Worm (Caenorhabditis elegans): ENCODE data around the gene nhr-86.

The nhr-86 gene

DNA sequence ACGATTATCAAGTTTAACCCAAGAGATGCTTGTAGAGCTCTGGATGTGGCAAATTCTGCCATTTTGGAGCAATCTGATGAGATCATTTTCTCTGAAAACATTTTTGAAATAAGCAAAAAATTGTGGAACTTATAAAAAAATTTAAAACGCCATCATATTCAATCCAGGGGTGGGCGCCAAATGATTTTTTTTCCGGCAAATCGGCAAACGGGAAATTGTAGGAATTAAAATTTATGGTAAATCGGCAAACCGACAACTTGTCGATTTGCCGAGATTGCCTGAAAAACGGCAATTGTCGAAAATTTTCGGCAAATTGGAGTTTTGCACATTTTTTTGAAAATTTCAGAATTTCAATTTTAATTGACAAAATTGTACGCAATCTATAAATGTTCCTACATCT, 31.1 kb downstream of the nhr-86 start, which contains the start of gene srab-23:
Gene srab-23, minus strand, starts transcription at position 101 of the 400 bp plus-strand sequence.
- TF ChIP-seq nhr-20 (tag; optimal IDR thresholded peaks at IDR 0.05) (no peak), nhr-77 (tag; optimal IDR thresholded peaks at IDR 0.05) (no peak), irx-1 (tag; optimal IDR thresholded peaks at IDR 0.05) (no peak), xbp-1 (tag; optimal IDR thresholded peaks at IDR 0.05) (no peak), ceh-88 (GFP tag; IDR thresholded peaks at IDR 0.05) (no peak), Y116A8C.19 (tag; optimal IDR thresholded peaks at IDR 0.05; ENCODE audit: borderline replicate concordance) (no peak), ztf-11 (tag; optimal IDR thresholded peaks at IDR 0.05) (no peak), lsy-2 (tag; optimal IDR thresholded peaks at IDR 0.05) (no peak), nhr-84 (tag; optimal IDR thresholded peaks at IDR 0.05) (no peak), unc-86 (tag; optimal IDR thresholded peaks at IDR 0.05) (no peak), jun-1 (tag; optimal IDR thresholded peaks at IDR 0.05) (no peak), dpl-1 (GFP tag; optimal IDR thresholded peaks at IDR 0.05) (no peak), elt-3 (tag; optimal IDR thresholded peaks at IDR 0.05) (no peak)

- no peak for TF ChIP-seq zip-4 (GFP tag; optimal IDR thresholded peaks at IDR 0.05)
- TF ChIP-seq unc-62 (GFP tag; optimal IDR thresholded peaks at IDR 0.05) = no peak
- no peak for TF ChIP-seq ztf-11 (tag; optimal IDR thresholded peaks at IDR 0.05)
- no peak for TF ChIP-seq lin-14 (GFP tag; optimal IDR thresholded peaks at IDR 0.05)
- TF ChIP-seq nhr-90 (tag; optimal IDR thresholded peaks at IDR 0.05; ENCODE audit: poor library complexity) = no peak
- no peak for TF ChIP-seq tbx-2 (tag; optimal IDR thresholded peaks at IDR 0.05)
- TF ChIP-seq mdl-1 (tag; optimal IDR thresholded peaks at IDR 0.05) = no peak
- TF ChIP-seq unc-130 (tag; optimal IDR thresholded peaks at IDR 0.05) = no peak
- no peak for TF ChIP-seq fkh-10 (GFP tag; optimal IDR thresholded peaks at IDR 0.05)
- TF ChIP-seq ets-5 (GFP tag; IDR thresholded peaks at IDR 0.05) = no peak
- no peak for TF ChIP-seq alr-1 (tag; optimal IDR thresholded peaks at IDR 0.05; ENCODE audit: borderline replicate concordance)
- TF ChIP-seq lin-39 (tag; optimal IDR thresholded peaks at IDR 0.05) = no peak
- no peak for TF ChIP-seq jun-1 (tag; optimal IDR thresholded peaks at IDR 0.05)
- no peak for TF ChIP-seq aly-2 (tag; optimal IDR thresholded peaks at IDR 0.05)
- no peak for TF ChIP-seq Y116A8C.19 (tag; optimal IDR thresholded peaks at IDR 0.05; ENCODE audit: borderline replicate concordance)
- TF ChIP-seq fkh-4 (tag; optimal IDR thresholded peaks at IDR 0.05; ENCODE audit: borderline replicate concordance) = no peak
- no peak for TF ChIP-seq snpc-4 (tag; optimal IDR thresholded peaks at IDR 0.05)
- no peak for TF ChIP-seq lin-15B (tag; optimal IDR thresholded peaks at IDR 0.05)
Observed at ce11 chrV:2031454-2031853, 35.2 kb downstream of the nhr-86 start, which contains the start of gene hil-6. TSS of gene hil-6 (minus strand) at chrV:2031554.

- TF ChIP-seq nhr-90 (tag; optimal IDR thresholded peaks at IDR 0.05; ENCODE audit: poor library complexity) (no peak), Y116A8C.19 (tag; optimal IDR thresholded peaks at IDR 0.05; ENCODE audit: borderline replicate concordance) (no peak), efl-1 (optimal IDR thresholded peaks at IDR 0.05) (no peak), efl-1 (GFP tag; optimal IDR thresholded peaks at IDR 0.05 in 1 of 2) (peak in 1 of 2 experiments; percentile 10), nhr-77 (tag; optimal IDR thresholded peaks at IDR 0.05) (no peak), unc-62 (GFP tag; optimal IDR thresholded peaks at IDR 0.05) (no peak), ceh-90 (tag; optimal IDR thresholded peaks at IDR 0.05) (no peak), lin-15B (tag; optimal IDR thresholded peaks at IDR 0.05) (no peak), nhr-237 (tag; optimal IDR thresholded peaks at IDR 0.05) (no peak)
Observed at ce11 chrV:2030661-2031060, 36.0 kb downstream of the nhr-86 start.

ce11 chrV:2029877-2030276, 36.8 kb downstream of the nhr-86 start, which contains the start of gene F59A7.12:
TSS of gene F59A7.12 (plus strand) at chrV:2030177.
- TF ChIP-seq hpl-2 (GFP tag; optimal IDR thresholded peaks at IDR 0.05) = no peak
- no peak for TF ChIP-seq ama-1 (optimal IDR thresholded peaks at IDR 0.05)
- no peak for TF ChIP-seq ces-1 (GFP tag; optimal IDR thresholded peaks at IDR 0.05)
- no peak for TF ChIP-seq ceh-8 (GFP tag; optimal IDR thresholded peaks at IDR 0.05)
- TF ChIP-seq nhr-11 (tag; optimal IDR thresholded peaks at IDR 0.05) = no peak
- no peak for TF ChIP-seq jun-1 (tag; optimal IDR thresholded peaks at IDR 0.05)
- no peak for TF ChIP-seq zag-1 (tag; optimal IDR thresholded peaks at IDR 0.05)
- TF ChIP-seq egl-13 (tag; optimal IDR thresholded peaks at IDR 0.05) = no peak
- no peak for TF ChIP-seq ztf-4 (tag; optimal IDR thresholded peaks at IDR 0.05)
- no peak for TF ChIP-seq nhr-12 (tag; optimal IDR thresholded peaks at IDR 0.05)
- no peak for TF ChIP-seq ets-5 (GFP tag; IDR thresholded peaks at IDR 0.05)
- no peak for TF ChIP-seq mdl-1 (tag; optimal IDR thresholded peaks at IDR 0.05)
- no peak for TF ChIP-seq hlh-4 (tag; optimal IDR thresholded peaks at IDR 0.05)
- no peak for TF ChIP-seq lir-3 (tag; optimal IDR thresholded peaks at IDR 0.05; ENCODE audit: poor library complexity)
- no peak for TF ChIP-seq ceh-90 (tag; optimal IDR thresholded peaks at IDR 0.05)
- no peak for TF ChIP-seq unc-86 (tag; optimal IDR thresholded peaks at IDR 0.05)
- TF ChIP-seq snpc-4 (tag; optimal IDR thresholded peaks at IDR 0.05) = no peak
- TF ChIP-seq lin-39 (tag; optimal IDR thresholded peaks at IDR 0.05) = no peak
